Worm (Caenorhabditis elegans) whole organism, L4/young adult: ENCODE results near the gene mtr-4.

Source experiments
- W03F9.2 ChIP-seq: fragments of 150-350 bp; optimal IDR thresholded peaks from 2 replicates; lab custom pipeline; 2014; ENCODE audit warnings: missing biosample characterization, missing genetic modification characterization
- dao-5 ChIP-seq: sonication (generic microtip); optimal IDR thresholded peaks from 2 replicates; lab custom pipeline; 2016; ENCODE audit warnings: missing genotype, missing genetic modification characterization, moderate library complexity, missing compliant biosample characterization
- him-1 ChIP-seq: sonication (generic microtip); optimal IDR thresholded peaks from 2 replicates; lab custom pipeline; 2016; ENCODE audit warnings: missing genotype, missing genetic modification reagents, missing genetic modification characterization, missing compliant biosample characterization

Gene mtr-4

DNA sequence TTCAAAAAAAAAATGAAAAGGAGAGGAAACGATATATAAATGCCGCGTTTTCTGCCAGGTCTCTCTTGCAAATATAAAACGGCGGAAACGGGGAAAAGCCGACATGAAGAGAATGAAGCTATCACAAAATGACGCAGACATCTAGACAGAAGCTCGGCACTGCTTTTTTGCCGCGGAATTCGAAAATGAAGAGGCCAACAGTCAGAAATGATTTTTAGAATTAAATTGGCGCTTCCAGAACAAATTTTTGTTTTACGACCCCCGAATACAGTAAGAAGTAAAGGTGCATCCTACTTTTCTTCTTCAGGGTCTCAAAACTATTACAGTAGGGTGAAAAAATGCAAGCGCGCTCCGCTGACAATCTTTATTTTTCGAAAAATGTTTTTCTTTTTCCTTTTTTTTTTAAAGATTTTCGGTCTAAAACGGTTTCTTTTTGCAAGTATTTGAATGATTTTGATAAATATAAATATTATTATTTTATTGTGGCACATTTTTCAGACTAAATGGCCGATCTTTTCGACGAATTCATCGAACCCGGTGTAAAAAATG lies at the start of gene mtr-4:
Gene mtr-4 (plus strand): TSS at position 499 of the 549 bp plus-strand sequence.
- TF ChIP-seq dao-5 (tag; lab: Kevin White, UChicago) (no peak), him-1 (tag; lab: Kevin White, UChicago) (no peak), W03F9.2 (peak; percentile 48)

DNA sequence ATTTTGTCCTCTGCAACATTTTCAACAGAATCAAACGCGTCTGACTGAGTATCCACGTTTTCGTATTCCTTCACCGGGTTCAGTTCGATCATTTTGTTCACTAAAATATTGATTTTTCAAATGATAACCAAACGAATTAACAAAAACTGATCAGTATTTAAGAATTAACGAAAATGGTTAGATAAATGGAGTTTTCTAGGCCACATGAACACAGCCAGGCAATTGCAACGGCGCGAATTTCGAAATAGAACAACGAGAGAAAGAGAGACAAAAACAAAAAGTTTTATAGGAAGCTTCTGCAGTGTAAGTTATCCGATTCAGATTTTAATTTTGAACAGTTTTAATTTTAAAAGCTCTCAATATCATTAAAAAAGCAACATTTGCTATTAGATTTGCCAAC lies 48.0 kb upstream of the mtr-4 start, which contains the start of gene sna-2:
Gene sna-2 (minus strand): TSS at position 100 of the 400 bp plus-strand sequence.
- TF ChIP-seq W03F9.2 (no peak), dao-5 (tag; lab: Kevin White, UChicago) (no peak), him-1 (tag; lab: Kevin White, UChicago) (no peak)

DNA sequence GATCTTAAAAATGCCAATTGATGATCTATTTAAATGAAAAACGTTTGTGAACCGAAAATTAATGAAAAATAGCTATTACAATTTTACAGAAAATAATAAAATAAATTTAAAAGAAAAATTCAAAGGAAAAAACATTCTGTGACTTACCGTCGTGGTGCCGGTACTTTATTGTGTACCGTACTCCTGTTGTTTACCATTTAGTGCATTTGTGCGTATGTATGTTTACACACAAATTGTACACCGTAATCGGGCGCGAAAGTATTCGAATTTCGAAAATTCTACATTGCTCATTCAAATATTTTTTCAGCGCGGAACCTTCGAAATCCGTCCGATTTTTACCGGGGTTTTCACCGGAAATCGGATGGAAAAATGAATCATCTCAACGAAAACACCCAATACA lies 47.5 kb upstream of the mtr-4 start, which contains the start of gene T13F2.6:
Gene T13F2.6 (plus strand): TSS at position 306 of the 400 bp plus-strand sequence.
- TF ChIP-seq dao-5 (tag; lab: Kevin White, UChicago), result no peak
- no peak for TF ChIP-seq him-1 (tag; lab: Kevin White, UChicago)
- peak; percentile 43 for TF ChIP-seq W03F9.2

DNA sequence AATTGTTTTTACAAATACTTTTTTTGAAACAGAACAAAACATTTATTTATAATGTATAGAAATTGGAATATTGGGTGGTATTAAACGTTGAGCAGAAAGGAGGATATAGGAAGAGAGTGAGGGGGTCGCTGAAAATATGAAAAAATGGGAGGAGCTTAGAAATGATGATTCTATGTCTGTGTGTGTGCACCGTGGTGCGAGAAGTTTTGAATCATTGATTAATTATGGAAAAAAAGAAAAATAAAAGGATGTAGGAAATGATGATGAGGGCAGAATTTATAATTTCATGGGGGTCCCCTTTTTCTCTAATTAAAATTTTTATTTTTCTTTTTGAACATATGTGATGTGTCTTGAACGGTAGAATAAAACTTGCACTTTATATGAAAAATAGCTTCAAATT lies 40.8 kb upstream of the mtr-4 start, which contains the start of gene sre-4:
Gene sre-4 (minus strand): TSS at position 101 of the 400 bp plus-strand sequence.
- TF ChIP-seq dao-5 (tag; lab: Kevin White, UChicago) (no peak), him-1 (tag; lab: Kevin White, UChicago) (no peak), W03F9.2 (no peak)

DNA sequence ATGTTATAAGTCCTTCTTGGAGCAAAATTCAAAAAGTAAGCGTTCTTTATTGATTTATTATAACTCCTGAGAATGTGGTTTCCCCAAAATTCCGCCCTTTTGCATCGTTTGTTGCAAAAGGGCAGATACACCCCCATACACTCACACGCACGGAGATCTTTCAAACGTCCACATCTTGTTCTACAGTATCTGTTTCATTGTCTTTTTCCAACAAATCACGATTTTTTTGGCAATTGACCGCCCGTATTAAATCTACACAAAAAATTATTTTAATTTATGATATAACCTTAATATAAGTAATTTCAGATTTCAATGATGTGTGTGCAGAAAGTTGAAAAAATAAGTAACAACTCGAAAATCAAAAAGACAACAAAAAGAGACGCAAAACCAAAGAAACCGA lies 36.0 kb upstream of the mtr-4 start, which contains the start of gene T13F2.4:
Gene T13F2.4 (plus strand): TSS at position 301 of the 400 bp plus-strand sequence.
- TF ChIP-seq him-1 (tag; lab: Kevin White, UChicago), result no peak
- TF ChIP-seq W03F9.2, result no peak
- no peak for TF ChIP-seq dao-5 (tag; lab: Kevin White, UChicago)

DNA sequence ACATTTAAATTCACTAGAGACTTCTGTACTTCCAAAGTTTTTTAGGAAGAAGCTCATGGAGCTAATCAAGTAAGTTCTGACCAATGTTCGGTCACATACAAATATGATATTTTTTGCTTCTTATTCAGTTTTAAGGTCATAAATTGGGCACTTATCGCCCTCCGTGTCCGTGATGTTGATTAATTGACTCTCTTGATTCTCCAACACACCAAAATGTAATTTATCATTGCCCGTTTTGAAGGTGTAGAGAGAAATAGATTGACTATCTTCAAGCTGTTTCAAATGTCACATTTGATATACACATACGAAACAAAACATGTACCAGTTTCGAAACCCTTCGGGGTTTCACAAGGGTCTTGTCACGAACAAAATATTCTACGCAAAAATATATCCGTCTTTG lies 34.8 kb upstream of the mtr-4 start:
- no peak for TF ChIP-seq him-1 (tag; lab: Kevin White, UChicago)
- no peak for TF ChIP-seq dao-5 (tag; lab: Kevin White, UChicago)
- no peak for TF ChIP-seq W03F9.2

DNA sequence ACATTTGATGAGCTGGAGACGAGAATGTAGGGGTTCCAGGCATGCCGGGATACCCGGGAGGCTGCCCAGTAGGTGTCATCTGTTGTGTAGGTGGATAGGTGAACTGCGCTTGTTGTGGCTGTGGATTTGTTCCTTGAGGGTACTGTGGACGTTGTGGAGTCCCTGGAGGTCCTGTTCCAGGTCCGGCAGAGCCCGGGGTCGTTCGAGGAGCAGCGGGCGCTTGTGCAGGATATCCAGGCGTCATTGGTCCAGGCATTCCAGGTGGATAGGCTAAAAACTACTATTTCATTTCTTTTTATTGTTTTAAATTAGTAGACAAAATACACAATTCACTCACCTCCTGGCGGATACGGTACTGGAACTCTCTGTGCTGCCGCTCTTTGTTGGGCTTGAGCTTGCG lies 30.2 kb upstream of the mtr-4 start:
- no peak for TF ChIP-seq him-1 (tag; lab: Kevin White, UChicago)
- TF ChIP-seq dao-5 (tag; lab: Kevin White, UChicago), result no peak
- no peak for TF ChIP-seq W03F9.2

DNA sequence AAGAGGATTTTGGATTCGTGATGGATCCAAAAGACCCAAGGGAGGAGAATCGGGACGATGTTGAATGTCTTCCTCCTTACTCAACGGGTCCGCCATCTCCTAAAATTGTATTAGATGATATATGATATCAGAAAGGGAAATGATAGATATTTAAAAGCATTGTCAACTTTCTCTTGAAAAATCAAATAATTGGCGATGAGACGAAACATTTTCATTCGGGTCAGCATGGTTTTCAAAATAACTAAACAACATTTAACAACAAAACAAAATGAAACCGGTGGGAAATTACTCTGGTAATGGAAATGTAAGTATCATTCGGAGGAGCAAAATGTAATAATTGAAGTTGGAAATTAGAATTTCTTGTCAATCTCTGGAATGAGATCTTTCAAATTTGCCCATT lies 29.0 kb upstream of the mtr-4 start, which contains the start of gene pis-1:
Gene pis-1 (minus strand): TSS at position 101 of the 400 bp plus-strand sequence.
- no peak for TF ChIP-seq him-1 (tag; lab: Kevin White, UChicago)
- TF ChIP-seq dao-5 (tag; lab: Kevin White, UChicago), result no peak
- no peak for TF ChIP-seq W03F9.2

DNA sequence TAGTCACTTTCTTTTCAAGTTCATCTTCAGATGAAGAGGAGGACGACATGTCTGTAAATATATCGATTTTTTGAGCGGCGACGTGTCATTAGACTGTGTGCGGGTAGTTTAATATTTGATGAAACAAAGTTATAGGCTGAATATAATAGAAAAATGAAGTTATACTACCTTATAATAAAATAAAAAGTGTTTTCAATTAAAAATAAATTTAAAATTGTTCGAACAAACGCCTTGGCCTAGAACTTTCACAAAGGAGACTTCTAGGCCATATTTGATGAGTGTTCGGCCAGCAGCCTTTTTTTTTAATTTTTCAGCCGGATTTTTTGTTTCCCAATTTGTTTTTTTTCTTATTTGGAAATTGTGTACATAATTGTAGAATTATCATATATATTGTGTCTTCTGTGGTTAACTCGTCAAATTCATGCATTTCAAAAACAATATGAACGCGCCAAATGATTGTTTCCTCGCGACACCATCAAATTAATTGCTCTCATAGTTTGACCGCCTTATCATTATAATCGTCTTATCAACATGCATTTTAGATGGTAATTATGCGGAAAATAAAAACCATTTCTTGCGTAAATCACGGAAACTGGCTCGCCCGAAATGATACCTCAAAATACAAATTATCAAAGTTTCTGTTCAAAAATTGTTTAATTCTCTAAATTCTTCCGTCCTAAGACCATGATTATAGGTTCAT lies 28.0 kb upstream of the mtr-4 start, which contains the start of gene T13F2.2:
Gene T13F2.2 (minus strand): TSS at position 51 of the 700 bp plus-strand sequence.
- no peak for TF ChIP-seq dao-5 (tag; lab: Kevin White, UChicago)
- TF ChIP-seq W03F9.2, result no peak
- no peak for TF ChIP-seq him-1 (tag; lab: Kevin White, UChicago)

DNA sequence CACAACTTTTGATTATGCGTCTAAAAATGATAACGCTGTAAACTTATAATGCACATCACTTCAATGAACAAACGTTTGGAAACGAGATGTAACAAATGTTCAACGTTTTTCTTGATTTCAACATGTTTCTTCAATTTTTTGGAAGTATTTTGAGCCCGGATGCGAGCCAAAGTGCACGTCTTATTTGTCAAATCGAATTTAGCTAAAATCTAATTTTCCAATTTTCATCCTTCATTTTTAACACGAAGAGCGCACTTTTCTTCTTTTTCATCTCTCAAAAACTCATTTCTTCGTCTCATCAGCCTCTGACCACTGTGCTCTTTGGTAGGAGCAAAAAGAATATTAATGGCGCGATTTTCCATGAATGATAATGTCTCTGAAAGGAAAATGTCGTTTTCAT lies 27.2 kb upstream of the mtr-4 start:
- no peak for TF ChIP-seq W03F9.2
- TF ChIP-seq dao-5 (tag; lab: Kevin White, UChicago), result no peak
- TF ChIP-seq him-1 (tag; lab: Kevin White, UChicago), result no peak

DNA sequence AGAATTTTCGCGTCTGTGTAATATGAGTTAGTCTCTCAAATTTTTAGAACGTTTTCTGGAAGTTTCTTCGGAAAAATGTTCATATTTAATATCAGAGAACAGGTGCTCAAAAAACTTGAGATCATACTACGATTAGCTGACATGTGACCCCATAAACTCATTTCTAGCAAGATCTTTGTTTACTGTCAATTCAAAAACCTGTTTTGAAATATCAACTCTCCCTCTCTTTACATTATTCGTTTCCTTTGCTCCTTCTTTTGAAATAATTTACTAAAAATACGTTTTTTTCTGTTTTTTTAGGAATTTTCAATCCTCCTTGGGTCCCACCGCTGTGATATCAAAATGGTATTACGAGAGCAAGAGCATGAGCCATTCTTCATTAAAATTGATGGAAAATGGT lies 26.4 kb upstream of the mtr-4 start, which contains the start of gene fat-4:
Gene fat-4 (plus strand): TSS at position 301 of the 400 bp plus-strand sequence.
- TF ChIP-seq him-1 (tag; lab: Kevin White, UChicago) (no peak), W03F9.2 (no peak), dao-5 (tag; lab: Kevin White, UChicago) (no peak)

DNA sequence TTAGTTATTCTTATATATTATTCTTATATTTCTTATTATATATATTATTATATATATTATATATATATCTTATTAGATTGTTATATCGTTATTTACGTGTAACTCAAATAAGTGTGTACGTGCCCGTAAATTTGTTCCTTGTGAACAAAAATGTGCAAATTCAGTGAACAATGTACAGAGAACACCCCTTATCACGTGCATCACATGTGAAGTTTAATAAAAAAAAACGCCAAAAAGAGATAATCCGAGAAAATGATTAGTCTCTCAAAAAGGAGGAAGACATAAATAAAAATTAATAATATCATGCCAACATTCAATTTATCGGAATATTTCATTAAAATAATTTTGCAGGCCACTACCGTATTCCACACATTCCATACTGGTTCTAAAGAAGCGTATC lies 25.8 kb upstream of the mtr-4 start:
- no peak for TF ChIP-seq him-1 (tag; lab: Kevin White, UChicago)
- no peak for TF ChIP-seq dao-5 (tag; lab: Kevin White, UChicago)
- no peak for TF ChIP-seq W03F9.2

DNA sequence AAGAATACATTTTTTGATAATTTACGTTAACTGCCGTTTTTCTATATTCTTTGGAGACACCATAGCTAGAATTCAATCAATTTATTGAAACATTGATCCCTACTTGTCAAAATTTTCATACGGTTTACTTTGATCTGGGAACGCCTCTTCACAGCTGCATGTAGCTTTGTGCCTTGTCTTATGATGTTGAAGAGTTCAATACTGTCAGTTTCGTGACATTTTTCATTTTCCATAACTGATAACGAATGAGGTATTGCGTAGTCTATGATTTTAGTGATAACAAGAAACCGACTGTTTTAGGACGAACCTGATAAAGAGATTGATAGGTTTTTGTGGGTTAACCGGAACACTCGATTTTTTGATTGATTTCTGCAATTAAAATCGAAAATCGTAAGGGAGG lies 24.1 kb upstream of the mtr-4 start:
- TF ChIP-seq W03F9.2 (peak; percentile 2), him-1 (tag; lab: Kevin White, UChicago) (no peak)

DNA sequence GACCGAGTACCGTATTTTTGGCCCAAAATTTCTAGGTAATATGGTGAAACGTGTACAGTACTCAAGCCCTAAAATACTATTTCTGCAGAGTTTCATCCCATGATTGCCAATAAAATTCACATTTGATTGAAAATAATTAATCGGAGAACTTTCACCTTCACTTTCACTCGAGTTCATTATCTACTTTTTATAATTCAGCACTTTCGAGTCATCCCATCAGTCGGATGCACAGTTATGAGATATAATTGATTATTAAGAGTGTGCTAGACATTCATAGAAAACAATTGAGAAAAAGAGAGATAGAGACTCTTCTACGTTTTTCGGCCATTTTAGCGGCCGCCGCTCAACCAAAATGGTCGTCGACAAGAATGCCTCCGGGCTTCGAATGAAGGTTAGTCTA lies 22.8 kb upstream of the mtr-4 start, which contains the start of gene fat-3:
Gene fat-3 (plus strand): TSS at position 313 of the 400 bp plus-strand sequence.
- no peak for TF ChIP-seq W03F9.2
- TF ChIP-seq dao-5 (tag; lab: Kevin White, UChicago), result no peak
- no peak for TF ChIP-seq him-1 (tag; lab: Kevin White, UChicago)
